Fruit fly (Drosophila melanogaster): ENCODE data around the gene nAChRalpha5.

The nAChRalpha5 gene

DNA sequence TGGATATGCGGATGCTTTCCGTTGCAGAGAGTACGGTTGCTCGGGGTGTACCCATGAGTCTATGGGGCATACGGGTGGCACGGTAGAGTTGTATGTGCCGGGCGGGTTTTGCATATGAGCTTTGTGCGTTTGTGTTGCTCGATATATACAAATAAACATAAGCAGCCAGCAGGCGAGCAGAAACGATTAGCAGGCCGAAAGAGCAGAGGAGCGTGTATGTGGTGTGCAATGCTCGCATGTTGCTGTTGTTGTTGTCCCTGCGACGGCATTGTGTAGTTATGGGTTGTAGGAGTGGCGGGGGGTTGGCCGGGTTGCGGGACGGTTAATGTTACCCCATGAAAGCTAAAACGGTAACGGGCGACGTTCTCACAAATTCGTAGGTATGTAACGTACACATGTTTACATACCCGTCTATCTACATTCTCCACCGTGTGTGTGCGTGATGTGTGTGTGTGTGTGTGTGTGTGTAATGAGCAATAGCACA lies 18.3 kb upstream of the nAChRalpha5 start:
- TF ChIP-seq CG10348 (GFP tag; IDR thresholded peaks at IDR 0.05), result no peak
- peak; percentile 65 for TF ChIP-seq Ets98B (GFP tag; IDR thresholded peaks at IDR 0.05)
- TF ChIP-seq D1 (tag; optimal IDR thresholded peaks at IDR 0.05), result no peak
- TF ChIP-seq CG32121 (GFP tag; IDR thresholded peaks at IDR 0.05), result no peak; the same call in 1 of the 2 replicates
- TF ChIP-seq CG8159 (tag; optimal IDR thresholded peaks at IDR 0.05), result no peak
- peak; percentile 38 for TF ChIP-seq CG13204 (GFP tag; optimal IDR thresholded peaks at IDR 0.05)
- no peak for TF ChIP-seq CG14655 (GFP tag; optimal IDR thresholded peaks at IDR 0.05)
- no peak for TF ChIP-seq CG15710 (tag; optimal IDR thresholded peaks at IDR 0.05)
- no peak for TF ChIP-seq CG12605 (GFP tag; IDR thresholded peaks at IDR 0.05)
- no peak for TF ChIP-seq CG17806 (tag; optimal IDR thresholded peaks at IDR 0.05)
- no peak for TF ChIP-seq gl (tag; optimal IDR thresholded peaks at IDR 0.05)
- TF ChIP-seq rn (GFP tag; IDR thresholded peaks at IDR 0.05), result no peak
- TF ChIP-seq Snoo (tag; optimal IDR thresholded peaks at IDR 0.05), result no peak
- peak; percentile 96 for TF ChIP-seq CG4496 (GFP tag; IDR thresholded peaks at IDR 0.05)
- no peak for TF ChIP-seq EcR (GFP tag; optimal IDR thresholded peaks at IDR 0.05)
- TF ChIP-seq CG34367 (tag; optimal IDR thresholded peaks at IDR 0.05), result no peak
- TF ChIP-seq CG9948 (tag; optimal IDR thresholded peaks at IDR 0.05), result no peak
- TF ChIP-seq Pif1A (GFP tag; optimal IDR thresholded peaks at IDR 0.05), result peak; percentile 35
- TF ChIP-seq CG8301 (tag; optimal IDR thresholded peaks at IDR 0.05), result no peak
- TF ChIP-seq fd96Ca (GFP tag; IDR thresholded peaks at IDR 0.05), result peak; percentile 70
- TF ChIP-seq Pif1B (GFP tag; optimal IDR thresholded peaks at IDR 0.05), result no peak

DNA sequence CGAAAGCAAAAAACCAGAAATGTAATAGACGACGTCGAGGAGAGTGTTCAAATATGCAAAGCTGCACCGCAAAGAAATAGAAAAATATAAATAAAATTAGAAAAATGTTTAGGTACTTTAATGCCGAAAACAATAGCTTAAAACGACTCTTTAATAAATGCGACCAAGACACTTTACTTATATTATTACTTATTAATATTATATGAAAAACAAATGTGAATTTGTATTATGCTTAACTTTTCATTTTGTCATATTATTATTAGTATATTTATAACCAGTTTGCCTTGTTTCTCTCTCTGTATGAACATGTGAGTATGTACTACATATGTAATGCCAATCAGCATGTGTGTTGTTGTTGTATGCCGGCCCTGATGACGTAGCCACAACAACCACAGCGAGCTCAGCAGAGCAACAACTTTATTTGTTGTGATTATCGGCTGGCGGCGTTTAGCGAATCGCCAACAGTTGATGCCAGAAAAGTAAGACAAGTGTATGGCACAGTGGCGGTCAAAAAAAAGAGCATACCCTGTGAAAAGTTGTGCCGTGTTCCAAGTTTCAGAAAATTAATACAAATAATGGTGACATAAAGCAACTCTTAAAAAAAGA lies 17.7 kb upstream of the nAChRalpha5 start:
- TF ChIP-seq CG4496 (GFP tag; IDR thresholded peaks at IDR 0.05) (peak; percentile 93), CG34367 (tag; optimal IDR thresholded peaks at IDR 0.05) (peak; percentile 80), CG32121 (GFP tag; IDR thresholded peaks at IDR 0.05) (peak; percentile 95), CG15710 (tag; optimal IDR thresholded peaks at IDR 0.05) (peak; percentile 82), EcR (GFP tag; optimal IDR thresholded peaks at IDR 0.05) (peak; percentile 12), CG10348 (GFP tag; IDR thresholded peaks at IDR 0.05) (peak; percentile 71), gl (tag; optimal IDR thresholded peaks at IDR 0.05) (peak; percentile 49), CG17806 (tag; optimal IDR thresholded peaks at IDR 0.05) (peak; percentile 89), fd96Ca (GFP tag; IDR thresholded peaks at IDR 0.05) (peak; percentile 89), rn (GFP tag; IDR thresholded peaks at IDR 0.05) (peak; percentile 89), CG8159 (tag; optimal IDR thresholded peaks at IDR 0.05) (peak; percentile 92), CG8301 (tag; optimal IDR thresholded peaks at IDR 0.05) (peak; percentile 95), CG14655 (GFP tag; optimal IDR thresholded peaks at IDR 0.05) (peak; percentile 97), Snoo (tag; optimal IDR thresholded peaks at IDR 0.05) (peak; percentile 64), Pif1B (GFP tag; optimal IDR thresholded peaks at IDR 0.05) (peak; percentile 33), Ets98B (GFP tag; IDR thresholded peaks at IDR 0.05) (peak; percentile 83), CG13204 (GFP tag; optimal IDR thresholded peaks at IDR 0.05) (peak; percentile 26), CG12605 (GFP tag; IDR thresholded peaks at IDR 0.05) (peak; percentile 88), Pif1A (GFP tag; optimal IDR thresholded peaks at IDR 0.05) (peak; percentile 53), CG9948 (tag; optimal IDR thresholded peaks at IDR 0.05) (peak; percentile 97), D1 (tag; optimal IDR thresholded peaks at IDR 0.05) (peak; percentile 90)

DNA sequence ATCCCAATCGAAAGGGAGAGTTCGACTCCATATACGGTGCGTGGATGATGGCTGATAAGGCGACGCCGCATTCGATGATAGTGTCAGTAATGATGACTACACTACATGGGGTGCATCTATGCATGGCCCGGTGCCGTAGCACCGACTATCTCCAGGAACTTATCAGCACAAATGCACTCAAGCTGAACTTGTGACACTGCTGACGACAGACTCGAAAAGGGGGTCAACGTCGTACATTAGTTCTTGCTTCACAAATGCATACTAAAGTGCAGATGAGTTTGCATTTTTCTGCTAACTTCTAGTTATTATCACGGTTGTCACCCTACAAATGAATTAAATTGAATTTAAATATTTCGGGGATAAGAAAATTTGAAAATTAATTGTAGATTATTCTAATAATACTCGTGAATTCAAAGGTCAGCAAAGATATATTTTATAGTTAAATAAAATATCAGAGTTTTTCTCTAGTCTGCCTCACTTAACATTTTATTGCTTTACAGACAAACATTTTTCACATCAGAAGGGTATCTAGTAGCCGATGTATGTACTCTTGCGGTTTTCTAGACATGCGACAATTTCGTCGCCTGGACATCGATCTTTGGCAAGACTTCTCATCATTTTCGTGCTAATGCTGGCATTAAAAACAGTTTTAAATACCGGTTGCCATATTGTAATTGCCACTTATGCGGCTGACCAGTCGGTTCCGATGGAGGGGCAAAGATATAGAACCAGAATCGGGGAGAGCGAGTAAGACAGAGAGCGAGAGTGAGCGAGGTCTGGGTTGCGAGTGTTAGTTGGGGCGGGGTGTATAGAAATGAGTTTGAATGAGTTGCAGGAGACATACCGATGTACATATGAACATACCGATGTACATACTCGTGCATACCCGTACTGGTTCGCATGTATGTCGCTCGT lies 16.6 kb upstream of the nAChRalpha5 start:
- TF ChIP-seq Snoo (tag; optimal IDR thresholded peaks at IDR 0.05) (no peak), EcR (GFP tag; optimal IDR thresholded peaks at IDR 0.05) (peak; percentile 28), CG4496 (GFP tag; IDR thresholded peaks at IDR 0.05) (peak; percentile 19; the same call in 2 of the 3 replicates), CG8301 (tag; optimal IDR thresholded peaks at IDR 0.05) (peak; percentile 47), CG32121 (GFP tag; IDR thresholded peaks at IDR 0.05) (peak; percentile 27; the same call in 1 of the 2 replicates), CG8159 (tag; optimal IDR thresholded peaks at IDR 0.05) (peak; percentile 50), CG34367 (tag; optimal IDR thresholded peaks at IDR 0.05) (peak; percentile 29), CG14655 (GFP tag; optimal IDR thresholded peaks at IDR 0.05) (peak; percentile 33), CG17806 (tag; optimal IDR thresholded peaks at IDR 0.05) (peak; percentile 8), Pif1B (GFP tag; optimal IDR thresholded peaks at IDR 0.05) (no peak), CG9948 (tag; optimal IDR thresholded peaks at IDR 0.05) (peak; percentile 42), CG15710 (tag; optimal IDR thresholded peaks at IDR 0.05) (peak; percentile 40), Ets98B (GFP tag; IDR thresholded peaks at IDR 0.05) (peak; percentile 4; the same call in 1 of the 2 replicates), Pif1A (GFP tag; optimal IDR thresholded peaks at IDR 0.05) (no peak), CG12605 (GFP tag; IDR thresholded peaks at IDR 0.05) (no peak), gl (tag; optimal IDR thresholded peaks at IDR 0.05) (no peak)

DNA sequence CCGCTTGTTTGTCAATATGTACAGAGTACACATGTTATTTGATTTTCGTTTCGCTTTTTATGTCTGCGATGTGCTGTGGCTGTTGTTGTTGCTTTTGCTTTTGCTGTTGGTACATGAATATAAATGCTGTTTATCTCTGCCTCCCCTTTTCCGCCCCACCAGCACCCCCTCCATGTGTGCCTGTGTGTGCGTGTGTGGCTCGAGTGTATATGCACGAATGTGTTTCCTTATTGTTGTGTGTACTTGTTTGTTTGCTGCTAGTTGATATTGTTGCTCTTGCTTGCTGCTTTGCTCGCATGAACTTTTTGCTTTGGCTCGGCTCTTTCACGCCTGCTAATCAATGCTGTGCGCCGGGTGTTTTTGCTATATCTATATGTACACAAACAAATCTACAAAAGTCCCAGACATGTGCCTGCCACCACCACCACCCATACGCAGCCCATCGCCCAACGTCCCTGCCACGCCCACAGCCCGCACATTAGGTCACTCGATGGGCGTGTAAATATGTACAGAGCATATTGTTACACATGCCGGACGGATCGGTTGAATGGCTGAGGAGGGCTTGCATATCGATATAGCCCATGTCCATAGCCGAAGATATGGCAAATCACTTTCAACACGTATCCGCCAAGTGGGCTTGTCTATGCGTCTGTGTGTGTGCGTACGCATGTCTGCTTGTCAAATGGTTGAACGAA lies 15.8 kb upstream of the nAChRalpha5 start:
- peak; percentile 85 for TF ChIP-seq CG4496 (GFP tag; IDR thresholded peaks at IDR 0.05)
- TF ChIP-seq rn (GFP tag; IDR thresholded peaks at IDR 0.05), result peak; percentile 61
- TF ChIP-seq Pif1B (GFP tag; optimal IDR thresholded peaks at IDR 0.05), result peak; percentile 80
- peak; percentile 64 for TF ChIP-seq CG8301 (tag; optimal IDR thresholded peaks at IDR 0.05)
- peak; percentile 13 for TF ChIP-seq CG17806 (tag; optimal IDR thresholded peaks at IDR 0.05)
- TF ChIP-seq D1 (tag; optimal IDR thresholded peaks at IDR 0.05), result no peak
- TF ChIP-seq CG8159 (tag; optimal IDR thresholded peaks at IDR 0.05), result peak; percentile 29
- TF ChIP-seq Ets98B (GFP tag; IDR thresholded peaks at IDR 0.05), result peak; percentile 88
- TF ChIP-seq CG9948 (tag; optimal IDR thresholded peaks at IDR 0.05), result no peak
- TF ChIP-seq CG13204 (GFP tag; optimal IDR thresholded peaks at IDR 0.05), result peak; percentile 71
- peak; percentile 90 for TF ChIP-seq CG32121 (GFP tag; IDR thresholded peaks at IDR 0.05)
- peak; percentile 49 for TF ChIP-seq EcR (GFP tag; optimal IDR thresholded peaks at IDR 0.05)
- peak; percentile 89 for TF ChIP-seq fd96Ca (GFP tag; IDR thresholded peaks at IDR 0.05)
- TF ChIP-seq gl (tag; optimal IDR thresholded peaks at IDR 0.05), result peak; percentile 79
- no peak for TF ChIP-seq CG10348 (GFP tag; IDR thresholded peaks at IDR 0.05)
- TF ChIP-seq Snoo (tag; optimal IDR thresholded peaks at IDR 0.05), result peak; percentile 88
- peak; percentile 44 for TF ChIP-seq CG15710 (tag; optimal IDR thresholded peaks at IDR 0.05)
- TF ChIP-seq CG12605 (GFP tag; IDR thresholded peaks at IDR 0.05), result peak; percentile 68
- TF ChIP-seq CG34367 (tag; optimal IDR thresholded peaks at IDR 0.05), result peak; percentile 69
- TF ChIP-seq CG14655 (GFP tag; optimal IDR thresholded peaks at IDR 0.05), result peak; percentile 73
- TF ChIP-seq Pif1A (GFP tag; optimal IDR thresholded peaks at IDR 0.05), result peak; percentile 86
